Fruit fly (Drosophila melanogaster) whole organism, wandering third instar larva: ENCODE measurements around the gene CG10338.

Experiments used
- Abd-B ChIP-seq: fragments of >200 bp; optimal IDR thresholded peaks from 2 replicates; lab custom pipeline; 2017; ENCODE audit warnings: missing biosample characterization, missing genetic modification characterization
- CG9705 ChIP-seq: fragments of 200-800 bp; sonication (Bioruptor generic); optimal IDR thresholded peaks from 2 replicates; lab custom pipeline; 2018; ENCODE audit warnings: missing biosample characterization, mild to moderate bottlenecking, missing genetic modification characterization
- CrebA ChIP-seq: fragments of 200-800 bp; sonication (Bioruptor generic); optimal IDR thresholded peaks from 2 replicates; lab custom pipeline; 2016; ENCODE audit warnings: missing biosample characterization, mild to moderate bottlenecking, missing genetic modification characterization, borderline replicate concordance
- Dfd ChIP-seq: fragments of >200 bp; optimal IDR thresholded peaks from 2 replicates; lab custom pipeline; 2017; ENCODE audit warnings: missing biosample characterization, missing genetic modification characterization
- HLH106 ChIP-seq: fragments of 200-800 bp; optimal IDR thresholded peaks from 3 replicates; lab custom pipeline; 2019; ENCODE audit warnings: missing biosample characterization, mild to moderate bottlenecking, missing genetic modification characterization, moderate library complexity
- Hr78 ChIP-seq: fragments of >200 bp; optimal IDR thresholded peaks from 2 replicates; lab custom pipeline; 2017; ENCODE audit warnings: missing biosample characterization, missing genetic modification characterization
- Hr83 ChIP-seq: fragments of 200-300 bp; sonication (Bioruptor generic); optimal IDR thresholded peaks from 2 replicates; lab custom pipeline; 2016; ENCODE audit warnings: missing biosample characterization, mild to moderate bottlenecking, missing genetic modification characterization, moderate library complexity; ENCODE audit not compliant: poor library complexity, severe bottlenecking
- Jra ChIP-seq: sonication (Bioruptor generic); optimal IDR thresholded peaks from 2 replicates; lab custom pipeline; 2016; ENCODE audit warnings: missing biosample characterization, missing genetic modification characterization
- Mio ChIP-seq: sonication (Bioruptor generic); optimal IDR thresholded peaks from 2 replicates; lab custom pipeline; 2016; ENCODE audit warnings: missing biosample characterization, missing genetic modification characterization
- Myc ChIP-seq: fragments of >200 bp; optimal IDR thresholded peaks from 2 replicates; lab custom pipeline; 2017
- N ChIP-seq: fragments of >200 bp; optimal IDR thresholded peaks from 2 replicates; lab custom pipeline; 2018; ENCODE audit warnings: missing biosample characterization, missing external identifiers, missing genetic modification characterization
- OdsH ChIP-seq: fragments of 200-800 bp; sonication (Bioruptor generic); optimal IDR thresholded peaks from 2 replicates; lab custom pipeline; 2016; ENCODE audit warnings: missing biosample characterization, mild to moderate bottlenecking, missing genetic modification characterization
- Rel ChIP-seq, 2 experiments: fragments of 200-800 bp; sonication (Bioruptor generic) in 1 of 2; optimal IDR thresholded peaks; 2 replicates in 1 of 2; 3 replicates in 1 of 2; lab custom pipeline; 2016 to 2019; ENCODE audit warnings: mild to moderate bottlenecking in 2 of 2, missing biosample characterization in 2 of 2, missing genetic modification characterization in 2 of 2, moderate library complexity in 1 of 2
- Sp1 ChIP-seq: fragments of 200-800 bp; sonication (Bioruptor generic); optimal IDR thresholded peaks from 3 replicates; lab custom pipeline; 2019; ENCODE audit warnings: missing biosample characterization, mild to moderate bottlenecking, missing genetic modification characterization, moderate library complexity
- br ChIP-seq: fragments of 200-800 bp; sonication (Bioruptor generic); optimal IDR thresholded peaks from 2 replicates; lab custom pipeline; 2016; ENCODE audit warnings: missing biosample characterization, missing genetic modification characterization
- brk ChIP-seq: fragments of 200-800 bp; sonication (Bioruptor generic); optimal IDR thresholded peaks from 2 replicates; lab custom pipeline; 2016; ENCODE audit warnings: missing biosample characterization, mild to moderate bottlenecking, missing genetic modification characterization
- dl ChIP-seq, 2 experiments: fragments of 175-275, 200-275 bp in 1 of 2; fragments of 200-275 bp in 1 of 2; sonication (Bioruptor generic); optimal IDR thresholded peaks; lab custom pipeline; 2018; ENCODE audit warnings: mild to moderate bottlenecking in 2 of 2, missing biosample characterization in 2 of 2, missing genetic modification characterization in 2 of 2, moderate library complexity in 2 of 2; ENCODE audit not compliant: partially characterized antibody in 2 of 2, insufficient read depth in 1 of 2
- dmrt93B ChIP-seq: fragments of 200-800 bp; sonication (Bioruptor generic); optimal IDR thresholded peaks from 2 replicates; lab custom pipeline; 2018; ENCODE audit warnings: missing biosample characterization, mild to moderate bottlenecking, missing genetic modification characterization
- dsf ChIP-seq: sonication (Bioruptor generic); optimal IDR thresholded peaks from 2 replicates; lab custom pipeline; 2016; ENCODE audit warnings: missing biosample characterization, missing genetic modification characterization, borderline replicate concordance
- ey ChIP-seq: fragments of 200-800 bp; sonication (Bioruptor generic); optimal IDR thresholded peaks from 2 replicates; lab custom pipeline; 2016; ENCODE audit warnings: missing biosample characterization, missing genetic modification characterization
- foxo ChIP-seq, 2 experiments: fragments of 200-800 bp; sonication (Bioruptor generic); optimal IDR thresholded peaks; 2 replicates in 1 of 2; 3 replicates in 1 of 2; lab custom pipeline; 2016 to 2017; ENCODE audit warnings: missing biosample characterization in 2 of 2, missing genetic modification characterization in 2 of 2
- fru ChIP-seq: fragments of 200-800 bp; sonication (Bioruptor generic); optimal IDR thresholded peaks from 3 replicates; lab custom pipeline; 2016; ENCODE audit warnings: missing biosample characterization, mild to moderate bottlenecking, missing genetic modification characterization
- h ChIP-seq: fragments of 200-800 bp; sonication (Bioruptor generic); optimal IDR thresholded peaks from 3 replicates; lab custom pipeline; 2016; ENCODE audit warnings: missing biosample characterization, mild to moderate bottlenecking, missing genetic modification characterization
- jim ChIP-seq: fragments of 175-275, 200-325 bp; sonication (Bioruptor generic); optimal IDR thresholded peaks from 2 replicates; lab custom pipeline; 2016; ENCODE audit warnings: missing biosample characterization, mild to moderate bottlenecking, missing genetic modification characterization
- lola ChIP-seq: fragments of >200 bp; optimal IDR thresholded peaks from 2 replicates; lab custom pipeline; 2017; ENCODE audit warnings: missing biosample characterization, missing genetic modification characterization
- pan ChIP-seq: fragments of >200 bp; optimal IDR thresholded peaks from 2 replicates; lab custom pipeline; 2017
- psq ChIP-seq: fragments of 200-800 bp; sonication (Bioruptor generic); optimal IDR thresholded peaks from 3 replicates; lab custom pipeline; 2017; ENCODE audit warnings: missing biosample characterization, mild to moderate bottlenecking, missing genetic modification characterization, moderate library complexity
- rgr ChIP-seq: fragments of 200-800 bp; sonication (Bioruptor generic); optimal IDR thresholded peaks from 3 replicates; lab custom pipeline; 2016; ENCODE audit warnings: missing biosample characterization, mild to moderate bottlenecking, missing genetic modification characterization
- sage ChIP-seq: fragments of 200-800 bp; sonication (Bioruptor generic); optimal IDR thresholded peaks from 2 replicates; lab custom pipeline; 2016; ENCODE audit warnings: missing biosample characterization, mild to moderate bottlenecking, missing genetic modification characterization
- sv ChIP-seq: fragments of 200-800 bp; sonication (Bioruptor generic); optimal IDR thresholded peaks from 3 replicates; lab custom pipeline; 2016; ENCODE audit warnings: missing biosample characterization, missing genetic modification characterization
- tai ChIP-seq: sonication (Bioruptor generic); optimal IDR thresholded peaks from 2 replicates; lab custom pipeline; 2016; ENCODE audit warnings: missing biosample characterization, missing genetic modification characterization
- woc ChIP-seq: sonication (Bioruptor generic); optimal IDR thresholded peaks from 2 replicates; lab custom pipeline; 2016; ENCODE audit warnings: missing biosample characterization, mild to moderate bottlenecking, missing genetic modification characterization

CG10338 gene

DNA sequence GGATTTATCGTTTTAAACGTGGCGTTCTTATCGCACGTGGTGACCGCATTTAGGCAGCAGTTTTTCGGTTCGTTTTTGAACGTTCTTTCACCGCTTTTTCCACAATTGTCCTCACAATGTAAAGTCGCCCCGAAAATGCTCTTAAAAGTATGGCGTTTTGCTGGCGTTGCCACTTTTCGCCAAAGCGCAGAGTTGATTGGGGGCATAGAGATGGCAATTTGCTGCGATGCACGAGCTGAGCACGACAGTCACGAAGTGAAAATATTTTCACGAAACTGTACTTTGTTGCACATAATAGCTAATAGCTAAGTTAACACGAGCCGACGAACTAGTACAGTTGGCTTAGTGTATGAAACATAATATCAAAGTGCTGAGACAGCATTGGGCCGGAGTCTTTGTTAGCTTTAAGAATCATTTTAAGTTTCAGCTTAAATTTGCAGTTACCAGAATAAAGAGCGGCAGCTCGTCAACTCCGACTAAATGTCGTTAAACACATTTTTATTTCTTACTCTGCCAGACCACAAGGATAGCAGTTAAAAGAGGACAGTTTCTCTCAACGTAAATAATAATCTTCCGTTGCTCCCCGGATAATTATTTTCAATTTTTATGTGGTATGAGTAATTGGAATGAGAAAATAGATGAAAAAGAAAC is 6.7 kb upstream of the CG10338 start, which contains the start of gene msl-1 (continued):
- TF ChIP-seq Myc (lab: Kevin White, UChicago), result peak; percentile 67
- TF ChIP-seq tai, result no peak
- no peak for TF ChIP-seq brk
- TF ChIP-seq lola (GFP tag; lab: Kevin White, UChicago), result no peak
- no peak for TF ChIP-seq sv (GFP tag; lab: Kevin White, UChicago)

- TF ChIP-seq dl (GFP tag; optimal IDR thresholded peaks at IDR 0.05; lab: Kevin White, UChicago; ENCODE audit: insufficient read depth in 1 of 2, partially characterized antibody in 2 of 2) (no peak), Hr78 (GFP tag; lab: Kevin White, UChicago) (no peak), HLH106 (no peak), dmrt93B (no peak), tai (no peak), Dfd (GFP tag; lab: Kevin White, UChicago) (no peak), br (GFP tag; lab: Kevin White, UChicago) (no peak), Rel (GFP tag; optimal IDR thresholded peaks at IDR 0.05; lab: Kevin White, UChicago) (no peak), Rel (tag; optimal IDR thresholded peaks at IDR 0.05; lab: Kevin White, UChicago) (peak; percentile 19), pan (lab: Kevin White, UChicago) (no peak)
Measured at dm6 chr2L:18689376-18689775, 6.1 kb upstream of the CG10338 start, which contains the start of gene CG10336. CG10336 (plus strand) TSS chr2L:18689528.

DNA sequence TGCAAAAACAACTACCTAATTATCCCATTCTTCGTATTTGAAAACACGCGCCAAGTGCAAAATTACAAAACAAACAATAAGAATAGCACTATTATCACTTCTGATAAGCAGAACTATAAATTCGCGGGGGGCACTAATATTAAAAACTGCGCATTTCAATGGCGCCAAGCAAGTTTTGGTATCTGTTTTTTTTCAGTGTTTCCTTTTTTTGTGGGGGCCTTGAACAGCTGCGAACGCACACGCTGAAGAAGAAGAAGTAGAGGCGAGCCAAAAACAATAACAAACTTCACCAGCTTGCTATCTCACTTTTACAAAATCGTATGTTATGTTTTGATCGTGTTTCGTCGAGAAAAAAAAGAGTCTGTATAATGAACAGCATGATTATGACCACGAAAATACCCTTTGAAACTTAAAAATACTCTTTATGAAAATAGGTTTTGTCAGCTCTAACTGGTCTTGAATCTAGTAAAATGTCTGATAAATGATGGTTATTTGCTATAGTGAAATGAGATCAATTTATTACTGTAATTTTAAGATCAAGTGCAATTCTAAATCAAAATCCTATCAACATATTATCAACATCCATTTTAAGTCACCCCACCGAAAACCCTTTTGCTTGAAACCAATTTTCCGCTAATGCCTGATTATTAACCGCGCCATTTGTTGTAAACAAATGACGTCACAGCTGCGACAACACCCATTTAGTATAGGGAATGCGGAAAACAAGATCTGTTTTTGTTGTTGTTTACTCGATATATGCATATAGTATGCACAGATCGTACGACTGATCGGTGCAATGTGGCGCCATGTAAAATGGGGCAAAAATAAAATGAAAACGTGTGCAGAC is 1.4 kb upstream of the CG10338 start:
- TF ChIP-seq tai (no peak), N (GFP tag; lab: Kevin White, UChicago) (no peak), ey (GFP tag; lab: Kevin White, UChicago) (peak; percentile 32), pan (lab: Kevin White, UChicago) (no peak), dl (GFP tag; optimal IDR thresholded peaks at IDR 0.05; lab: Kevin White, UChicago; ENCODE audit: insufficient read depth in 1 of 2, partially characterized antibody in 2 of 2) (no peak), rgr (GFP tag; lab: Kevin White, UChicago) (peak; percentile 61), jim (GFP tag; lab: Kevin White, UChicago) (no peak), Sp1 (GFP tag; lab: Kevin White, UChicago) (peak; percentile 14), Abd-B (GFP tag; lab: Kevin White, UChicago) (no peak), h (GFP tag; lab: Kevin White, UChicago) (peak; percentile 57), CG9705 (GFP tag; lab: Kevin White, UChicago) (no peak), Myc (lab: Kevin White, UChicago) (no peak), dsf (GFP tag; lab: Kevin White, UChicago) (no peak), lola (GFP tag; lab: Kevin White, UChicago) (no peak), woc (GFP tag; lab: Kevin White, UChicago) (peak; percentile 57), dmrt93B (no peak), Rel (GFP tag; optimal IDR thresholded peaks at IDR 0.05; lab: Kevin White, UChicago) (no peak), Rel (tag; optimal IDR thresholded peaks at IDR 0.05; lab: Kevin White, UChicago) (peak; percentile 6), foxo (GFP tag; optimal IDR thresholded peaks at IDR 0.05; lab: Kevin White, UChicago) (peak in 1 of 2 experiments; percentile 66), brk (no peak), HLH106 (no peak), Hr83 (GFP tag; lab: Kevin White, UChicago) (peak; percentile 63), CrebA (no peak), sage (GFP tag; lab: Kevin White, UChicago) (no peak), Dfd (GFP tag; lab: Kevin White, UChicago) (no peak), OdsH (GFP tag; lab: Kevin White, UChicago) (peak; percentile 59), fru (peak; percentile 45), br (GFP tag; lab: Kevin White, UChicago) (peak; percentile 70), psq (GFP tag; lab: Kevin White, UChicago) (peak; percentile 79), Jra (GFP tag; lab: Kevin White, UChicago) (no peak), Mio (GFP tag; lab: Kevin White, UChicago) (no peak)
